Worm (Caenorhabditis elegans): ENCODE data around the gene npr-12.

Gene npr-12

ce11 chrIV:6907487-6907886 is 30.0 kb downstream of the npr-12 start:
- no peak for TF ChIP-seq mdl-1 (tag; optimal IDR thresholded peaks at IDR 0.05)
- TF ChIP-seq ceh-8 (GFP tag; optimal IDR thresholded peaks at IDR 0.05) = peak; percentile 55
- TF ChIP-seq efl-1 (optimal IDR thresholded peaks at IDR 0.05) = no peak
- no peak for TF ChIP-seq efl-1 (GFP tag; optimal IDR thresholded peaks at IDR 0.05 in 1 of 2)
- TF ChIP-seq mep-1 (tag; optimal IDR thresholded peaks at IDR 0.05) = no peak
- TF ChIP-seq lin-35 (GFP tag; optimal IDR thresholded peaks at IDR 0.05) = no peak
- no peak for TF ChIP-seq lin-14 (GFP tag; optimal IDR thresholded peaks at IDR 0.05)

ce11 chrIV:6905947-6906489 is 31.4 kb downstream of the npr-12 start, which contains the start of the genes T22D1.17 and T22D1.8:
Gene T22D1.17, plus strand, starts transcription at chrIV:6905997.
Gene T22D1.8, minus strand, starts transcription at chrIV:6906348.
- TF ChIP-seq lin-13 (GFP tag; optimal IDR thresholded peaks at IDR 0.05) (no peak), efl-1 (optimal IDR thresholded peaks at IDR 0.05) (no peak), efl-1 (GFP tag; optimal IDR thresholded peaks at IDR 0.05 in 1 of 2) (no peak), lin-14 (GFP tag; optimal IDR thresholded peaks at IDR 0.05) (no peak), aly-2 (tag; optimal IDR thresholded peaks at IDR 0.05) (peak; percentile 60), Y116A8C.19 (tag; optimal IDR thresholded peaks at IDR 0.05; ENCODE audit: borderline replicate concordance) (no peak)

ce11 chrIV:6905428-6905827 is 32.0 kb downstream of the npr-12 start:
- no peak for TF ChIP-seq unc-62 (GFP tag; optimal IDR thresholded peaks at IDR 0.05)
- TF ChIP-seq unc-86 (tag; optimal IDR thresholded peaks at IDR 0.05) = no peak
- no peak for TF ChIP-seq nhr-77 (tag; optimal IDR thresholded peaks at IDR 0.05)
- no peak for TF ChIP-seq aha-1 (tag; optimal IDR thresholded peaks at IDR 0.05)
- TF ChIP-seq mef-2 (tag; optimal IDR thresholded peaks at IDR 0.05) = no peak

ce11 chrIV:6904606-6905005 is 32.8 kb downstream of the npr-12 start:
- TF ChIP-seq zag-1 (tag; optimal IDR thresholded peaks at IDR 0.05) (no peak), nhr-71 (tag; optimal IDR thresholded peaks at IDR 0.05) (no peak), grh-1 (GFP tag; IDR thresholded peaks at IDR 0.05) (no peak), nhr-84 (tag; optimal IDR thresholded peaks at IDR 0.05) (no peak), jun-1 (tag; optimal IDR thresholded peaks at IDR 0.05) (no peak), ztf-11 (tag; optimal IDR thresholded peaks at IDR 0.05) (no peak), efl-1 (optimal IDR thresholded peaks at IDR 0.05) (no peak), efl-1 (GFP tag; optimal IDR thresholded peaks at IDR 0.05 in 1 of 2) (no peak), zip-4 (GFP tag; optimal IDR thresholded peaks at IDR 0.05) (no peak), C16A3.4 (tag; optimal IDR thresholded peaks at IDR 0.05) (no peak), unc-62 (GFP tag; optimal IDR thresholded peaks at IDR 0.05) (no peak), nhr-47 (tag; optimal IDR thresholded peaks at IDR 0.05) (no peak), fkh-10 (GFP tag; optimal IDR thresholded peaks at IDR 0.05) (no peak), ceh-90 (tag; optimal IDR thresholded peaks at IDR 0.05) (no peak), lin-39 (tag; optimal IDR thresholded peaks at IDR 0.05) (no peak), tbx-2 (tag; optimal IDR thresholded peaks at IDR 0.05) (no peak)

- TF ChIP-seq tlp-1 (tag; optimal IDR thresholded peaks at IDR 0.05) (no peak), nhr-76 (tag; optimal IDR thresholded peaks at IDR 0.05) (no peak), lin-13 (GFP tag; optimal IDR thresholded peaks at IDR 0.05) (no peak), elt-3 (tag; optimal IDR thresholded peaks at IDR 0.05) (no peak), nhr-12 (tag; optimal IDR thresholded peaks at IDR 0.05) (no peak)
Observed at ce11 chrIV:6903575-6903974, 33.9 kb downstream of the npr-12 start, which contains the start of gene T22D1.5. Gene T22D1.5, plus strand, starts transcription at chrIV:6903950.

ce11 chrIV:6887601-6888099 is 49.8 kb downstream of the npr-12 start, which contains the start of the genes T05A12.3 and T05A12.4:
Gene T05A12.3, minus strand, starts transcription at chrIV:6887651.
Gene T05A12.4, plus strand, starts transcription at chrIV:6887948.
- TF ChIP-seq C16A3.4 (tag; optimal IDR thresholded peaks at IDR 0.05) = peak; percentile 22
- peak; percentile 76 for TF ChIP-seq rnt-1 (tag; optimal IDR thresholded peaks at IDR 0.05)
- TF ChIP-seq swsn-7 (tag; optimal IDR thresholded peaks at IDR 0.05) = peak; percentile 12
- TF ChIP-seq ceh-82 (tag; optimal IDR thresholded peaks at IDR 0.05) = peak in 2 of 3 experiments; percentile 1 to 34
- peak; percentile 56 to 57 for TF ChIP-seq efl-1 (optimal IDR thresholded peaks at IDR 0.05)
- peak; percentile 32 to 87 for TF ChIP-seq efl-1 (GFP tag; optimal IDR thresholded peaks at IDR 0.05 in 1 of 2)
- TF ChIP-seq grh-1 (GFP tag; IDR thresholded peaks at IDR 0.05) = peak; percentile 15; the same call in 1 of the 2 replicates
- TF ChIP-seq nhr-77 (tag; optimal IDR thresholded peaks at IDR 0.05) = no peak
- no peak for TF ChIP-seq ceh-63 (GFP tag; optimal IDR thresholded peaks at IDR 0.05)
- no peak for TF ChIP-seq hpl-2 (GFP tag; optimal IDR thresholded peaks at IDR 0.05)
- TF ChIP-seq ceh-8 (GFP tag; optimal IDR thresholded peaks at IDR 0.05) = no peak
- TF ChIP-seq xbp-1 (tag; optimal IDR thresholded peaks at IDR 0.05) = peak; percentile 31
- TF ChIP-seq fkh-10 (GFP tag; optimal IDR thresholded peaks at IDR 0.05) = no peak
- TF ChIP-seq nhr-20 (tag; optimal IDR thresholded peaks at IDR 0.05) = peak; percentile 15
- peak; percentile 28 for TF ChIP-seq skn-1 (tag; optimal IDR thresholded peaks at IDR 0.05)
- no peak for TF ChIP-seq sup-37 (GFP tag; optimal IDR thresholded peaks at IDR 0.05)
- TF ChIP-seq dpl-1 (GFP tag; optimal IDR thresholded peaks at IDR 0.05) = peak in 2 of 3 experiments; percentile 38 to 40
- peak in 1 of 2 experiments; percentile 41 for TF ChIP-seq lin-35 (GFP tag; optimal IDR thresholded peaks at IDR 0.05)

All from whole organism, L1 larva.